Fruit fly (Drosophila melanogaster) ovary, adult (tissue): ENCODE measurements around the gene Gcn5.
A peak's percentile ranks its signal among the peaks of the same experiment; 100 is the strongest.

Experiments
- CG17801 ChIP-seq: fragments of 200-800 bp; optimal IDR thresholded peaks from 2 replicates; lab custom pipeline; 2019; ENCODE audit warnings: missing biosample characterization, mild to moderate bottlenecking, missing genetic modification characterization, moderate library complexity; ENCODE audit not compliant: partially characterized antibody

Gcn5 gene

dm6 chr3L:12529431-12530007 lies 5.7 kb upstream of the Gcn5 start:
- no peak for TF ChIP-seq CG17801

dm6 chr3L:12526433-12527113 lies 2.8 kb upstream of the Gcn5 start, which contains the start of gene eIF2beta:
Gene eIF2beta, minus strand, starts transcription at chr3L:12526731.
- TF ChIP-seq CG17801: peak; percentile 40

- no peak for TF ChIP-seq CG17801
These were observed 4.5 kb downstream of the Gcn5 start for dm6 chr3L:12519315-12519714.

DNA sequence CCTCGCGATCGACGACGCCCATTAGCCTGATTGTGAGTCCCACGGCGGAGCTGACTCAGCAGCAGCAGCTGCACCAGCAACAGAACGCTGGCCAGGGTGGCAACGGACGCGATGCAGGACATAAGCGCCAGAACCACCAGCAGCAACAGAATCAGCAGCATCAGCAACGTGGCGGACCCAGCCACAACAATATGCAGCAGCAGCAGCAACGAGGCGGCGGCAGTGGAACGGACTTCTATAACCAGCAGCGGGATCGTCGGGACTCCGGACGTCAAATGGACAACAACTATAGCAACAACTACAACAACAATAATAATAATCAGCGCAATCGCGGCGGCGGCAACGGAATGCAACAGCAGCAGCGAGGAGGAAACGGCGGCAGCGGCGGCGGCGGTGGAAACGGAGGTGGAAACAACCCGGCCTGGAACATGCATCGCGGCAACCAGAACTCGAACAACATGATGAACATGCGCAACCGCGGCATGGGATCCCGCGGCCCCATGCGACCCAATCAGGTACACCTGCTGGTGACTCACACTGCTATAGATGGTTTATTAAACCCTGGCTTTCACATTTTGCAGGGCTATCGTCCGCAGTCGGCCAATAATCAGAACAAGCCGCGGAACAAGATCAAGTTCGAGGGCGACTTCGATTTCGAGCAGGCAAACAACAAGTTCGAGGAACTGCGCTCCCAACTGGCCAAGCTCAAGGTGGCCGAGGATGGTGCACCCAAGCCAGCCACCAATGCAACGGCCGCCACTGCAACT lies 6.2 kb downstream of the Gcn5 start:
- no peak for TF ChIP-seq CG17801

DNA sequence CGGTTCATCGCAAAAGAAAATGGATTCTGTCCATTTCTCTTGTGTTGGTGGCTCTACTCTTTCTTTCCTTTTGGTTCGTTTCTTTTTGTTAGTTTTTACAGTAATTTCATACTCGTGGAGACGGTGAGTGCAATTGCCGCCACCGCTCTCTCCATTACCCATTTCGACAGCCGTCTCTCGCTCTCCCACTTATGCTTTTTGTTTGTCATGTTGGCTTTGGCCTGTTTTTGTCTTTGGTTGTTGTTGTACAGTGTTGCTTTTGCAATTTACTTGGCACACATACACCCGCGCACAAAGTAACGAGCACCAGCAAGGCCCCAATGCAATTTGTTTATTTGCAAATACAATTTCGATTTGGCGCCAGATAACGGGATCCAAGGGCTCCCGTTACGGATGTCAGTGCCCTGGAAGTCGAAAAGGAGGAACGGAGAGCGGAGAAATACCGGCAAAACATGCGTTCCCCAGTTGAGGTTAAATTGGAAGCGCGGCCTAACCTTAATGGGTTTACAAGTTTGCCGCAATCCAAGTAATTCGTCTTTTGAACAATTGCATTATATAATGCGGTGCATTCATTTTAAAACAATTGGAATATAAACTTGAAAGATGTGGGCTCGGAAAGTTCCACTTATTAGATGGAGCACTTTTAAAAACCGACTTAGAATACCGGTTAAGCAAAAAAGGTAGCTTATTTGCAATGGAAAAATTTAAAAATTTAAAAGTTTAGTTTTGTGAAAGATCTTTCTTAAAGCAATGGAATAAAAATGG lies 7.9 kb downstream of the Gcn5 start:
- TF ChIP-seq CG17801: peak; percentile 72

- TF ChIP-seq CG17801: peak; percentile 82
These were observed 9.0 kb downstream of the Gcn5 start, which contains the start of the genes sti and tral for dm6 chr3L:12514762-12515215. Gene sti, minus strand, starts transcription at chr3L:12514815. Gene tral, plus strand, starts transcription at chr3L:12515059.

dm6 chr3L:12507571-12507970 lies 16.2 kb downstream of the Gcn5 start, which contains the start of gene CG10654:
Gene CG10654, minus strand, starts transcription at chr3L:12507840.
- TF ChIP-seq CG17801: no peak

DNA sequence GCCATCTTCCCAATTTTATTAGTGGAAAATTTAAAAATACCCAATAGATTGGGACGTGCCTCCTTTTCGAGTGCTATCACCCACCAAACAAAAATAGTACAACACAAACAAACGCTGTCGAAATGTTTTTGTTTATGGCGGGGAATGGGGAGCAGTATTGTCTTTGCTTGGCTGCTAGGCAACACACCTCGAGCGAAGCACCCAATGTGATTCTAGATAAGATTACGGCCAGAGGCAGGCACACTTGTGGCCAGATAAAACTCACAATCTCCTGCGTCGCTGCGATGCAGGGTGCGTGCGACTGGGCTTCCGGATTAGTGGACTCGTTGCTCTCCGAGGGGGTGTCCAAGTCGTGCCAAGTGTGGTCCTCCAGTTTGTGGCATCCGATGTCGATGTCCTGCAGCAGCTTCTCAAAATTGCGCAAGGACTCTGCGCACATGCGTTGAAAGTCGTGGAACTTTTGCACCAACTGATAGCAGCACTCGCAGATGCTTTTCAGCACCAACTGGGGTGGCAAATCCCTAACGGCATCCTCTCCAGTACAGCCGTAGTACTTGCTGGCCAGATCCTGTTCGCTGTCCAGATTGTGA lies 16.8 kb downstream of the Gcn5 start:
- TF ChIP-seq CG17801: no peak

DNA sequence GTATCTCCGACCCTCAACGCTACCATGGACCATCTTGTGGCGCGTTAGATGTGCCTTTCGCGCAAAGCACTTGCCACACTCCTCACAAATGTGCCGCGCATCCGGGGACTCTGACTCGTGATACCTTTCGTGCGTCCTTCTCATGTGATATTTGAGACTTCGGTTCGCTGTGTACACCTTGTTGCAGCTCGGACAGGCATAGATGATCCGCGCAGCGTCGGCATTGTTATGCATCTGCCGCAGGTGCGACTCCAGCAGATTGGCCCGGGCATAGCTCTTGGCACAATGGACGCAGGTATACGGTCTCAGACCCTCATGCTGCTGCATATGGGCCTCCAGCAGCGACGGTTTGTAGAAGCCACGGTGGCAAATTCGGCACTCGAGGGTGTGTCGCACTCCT lies 17.8 kb downstream of the Gcn5 start:
- no peak for TF ChIP-seq CG17801

DNA sequence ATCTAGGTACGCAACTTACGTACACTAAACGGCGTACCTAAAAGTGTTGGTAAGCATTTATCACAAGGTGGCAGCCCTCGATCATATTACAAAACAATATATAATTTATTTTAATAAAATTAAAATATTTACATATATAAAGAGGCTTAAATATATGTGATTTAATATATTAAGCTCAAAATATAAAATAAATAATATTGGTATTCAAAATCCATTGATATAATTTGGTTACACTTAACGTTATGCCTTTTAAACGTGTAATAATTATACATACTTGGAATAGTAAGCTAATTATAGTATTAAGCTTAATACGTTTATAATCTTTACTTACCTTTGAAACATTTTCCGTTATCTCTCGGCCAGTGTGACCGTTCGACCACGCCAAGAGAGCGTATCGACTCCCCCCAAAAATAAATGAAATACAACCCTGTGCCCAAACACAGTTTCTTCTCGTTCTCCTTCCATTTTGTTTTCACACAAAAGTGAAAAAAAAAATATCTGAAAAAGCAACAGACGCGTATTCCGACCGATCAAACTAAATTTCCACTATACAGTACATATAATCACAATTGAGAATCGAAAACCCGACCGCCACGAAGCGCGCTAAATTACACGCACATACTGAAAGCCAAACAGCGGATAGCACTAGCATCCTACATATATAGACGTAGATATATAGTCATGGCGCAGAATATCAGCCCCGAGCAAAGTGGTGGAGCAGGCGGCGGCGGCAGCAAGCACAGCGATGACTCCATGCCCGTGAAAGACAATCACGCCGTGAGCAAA lies 19.8 kb downstream of the Gcn5 start, which contains the start of the genes CG10646 and vih:
Gene CG10646, minus strand, starts transcription at position 30 of the 786 bp plus-strand sequence.
Gene vih, plus strand, starts transcription at position 428 of the 786 bp plus-strand sequence.
- peak; percentile 35 for TF ChIP-seq CG17801

DNA sequence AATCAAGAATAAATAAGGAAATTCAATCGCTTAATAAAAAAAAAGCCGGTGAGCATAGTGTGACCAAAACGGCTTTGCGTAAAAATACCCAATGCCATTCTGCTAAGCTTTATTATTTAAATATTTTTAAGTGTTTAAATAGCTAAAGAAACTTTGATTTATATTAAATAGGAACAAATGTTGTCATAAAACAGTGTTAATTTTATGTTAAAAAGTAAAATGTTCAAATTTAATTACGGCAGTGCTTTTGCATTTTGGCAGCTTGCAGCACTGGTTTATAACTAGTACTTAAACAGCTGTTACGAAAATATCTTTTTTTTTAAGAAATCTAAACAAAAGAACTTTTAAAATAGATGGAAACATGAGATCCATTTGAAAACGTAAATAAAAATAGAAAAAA lies 22.6 kb downstream of the Gcn5 start, which contains the start of the genes CG10638 and CG10681:
Gene CG10638, minus strand, starts transcription at position 63 of the 400 bp plus-strand sequence.
Gene CG10681, plus strand, starts transcription at position 265 of the 400 bp plus-strand sequence.
- peak; percentile 80 for TF ChIP-seq CG17801

DNA sequence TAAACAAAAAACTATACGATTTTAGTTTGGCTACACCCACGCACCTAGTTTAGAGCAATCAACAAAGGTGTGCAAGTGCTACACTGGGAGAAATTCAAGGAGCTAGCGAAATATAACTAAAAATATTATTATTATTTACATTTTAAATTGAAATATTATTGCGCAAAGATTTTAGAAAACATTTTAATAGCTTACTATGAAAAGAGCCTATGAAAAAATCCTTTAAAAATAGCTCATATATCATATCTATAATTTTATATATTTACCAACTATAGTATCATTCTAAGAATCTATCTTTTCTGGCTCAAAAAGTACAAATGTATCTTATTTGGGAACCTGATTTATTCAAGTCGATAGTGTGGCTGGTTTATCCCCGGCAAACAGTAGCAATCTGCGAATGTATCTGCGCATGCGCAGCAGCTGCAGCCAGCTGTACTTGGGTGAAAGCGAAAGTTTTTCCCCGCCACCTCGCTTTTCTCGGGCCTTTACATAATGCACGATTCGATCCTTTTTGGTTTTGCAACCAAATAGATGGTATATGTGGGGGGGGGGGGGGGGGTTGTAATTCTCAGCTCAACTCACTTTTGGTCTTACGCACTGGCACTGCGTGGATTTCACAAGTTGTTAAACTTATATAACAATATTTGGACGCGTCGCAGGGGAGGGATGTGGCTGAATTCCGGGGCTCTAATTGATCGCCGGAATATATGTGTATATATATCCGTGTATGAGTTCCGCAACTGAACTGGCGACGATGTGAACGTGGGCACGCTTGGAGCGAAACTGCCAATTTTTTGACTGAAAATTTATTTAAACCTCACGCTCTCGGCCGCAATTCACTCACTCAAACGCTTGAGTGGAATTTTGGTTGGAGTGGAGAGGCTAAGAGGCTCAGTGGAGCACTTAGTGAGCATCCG lies 27.1 kb downstream of the Gcn5 start, which contains the start of gene CG10657:
Gene CG10657, minus strand, starts transcription at position 789 of the 917 bp plus-strand sequence.
- TF ChIP-seq CG17801: no peak

DNA sequence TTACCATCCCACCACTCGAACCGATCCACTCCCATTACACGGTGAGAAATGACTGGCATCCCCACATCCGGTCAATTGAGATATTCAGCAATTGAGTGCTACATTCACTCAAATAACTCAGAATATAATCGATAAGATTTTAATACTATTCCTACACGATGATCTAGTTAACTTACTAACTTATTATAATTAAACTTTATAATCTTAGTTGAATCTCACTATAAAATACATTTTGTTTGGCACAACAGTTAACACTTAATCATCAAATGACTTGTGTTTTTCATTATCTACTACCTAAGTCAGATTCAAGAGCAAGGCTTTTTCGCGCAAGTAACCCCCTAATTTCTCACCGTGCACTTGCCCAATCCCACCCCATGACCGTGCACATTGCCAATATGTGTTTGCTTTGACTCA lies 28.5 kb downstream of the Gcn5 start:
- no peak for TF ChIP-seq CG17801

DNA sequence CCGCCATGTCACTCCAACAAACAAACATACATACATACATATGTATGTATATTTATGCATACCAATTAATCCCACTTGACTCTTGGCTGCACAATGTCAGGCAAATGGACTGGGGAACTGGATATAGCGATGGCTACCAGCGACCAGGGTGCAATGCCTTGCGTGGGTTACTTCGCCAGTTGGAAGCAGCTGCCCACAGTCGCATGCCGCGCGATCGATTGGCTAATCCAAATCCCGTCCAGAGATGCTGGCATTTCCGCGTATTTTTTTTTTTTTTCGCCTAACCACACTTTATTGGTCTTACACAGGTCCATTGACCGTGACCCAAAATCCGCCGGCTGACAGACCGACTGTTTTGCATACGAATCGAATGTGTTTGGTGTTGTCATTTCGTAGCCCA lies 29.5 kb downstream of the Gcn5 start:
- no peak for TF ChIP-seq CG17801
